Fruit fly (Drosophila melanogaster) whole organism, embryonic: ENCODE measurements around the gene Nse4.

Experiments
- Ada2b ChIP-seq: fragments of 200-800 bp; sonication (Bioruptor generic); IDR thresholded peaks from 2 replicates; pipeline ENCODE4 v1.3.6; 2022; ENCODE audit warnings: missing biosample characterization, missing genetic modification characterization
- Antp ChIP-seq: fragments of 200-800 bp; sonication (Bioruptor generic); optimal IDR thresholded peaks from 3 replicates; lab custom pipeline; 2016; ENCODE audit warnings: missing biosample characterization, missing genetic modification characterization
- Atf6 ChIP-seq: fragments of 200-800 bp; sonication (Bioruptor generic); IDR thresholded peaks from 2 replicates; pipeline ENCODE4 v1.3.6; 2022; ENCODE audit warnings: missing biosample characterization, missing genetic modification characterization
- BtbVII ChIP-seq: fragments of 200-800 bp; sonication (Bioruptor generic); optimal IDR thresholded peaks from 3 replicates; lab custom pipeline; 2017; ENCODE audit warnings: missing biosample characterization, mild to moderate bottlenecking, missing genetic modification characterization
- CG10565 ChIP-seq: fragments of 200-800 bp; sonication (Bioruptor generic); optimal IDR thresholded peaks from 3 replicates; lab custom pipeline; 2016; ENCODE audit warnings: missing biosample characterization, mild to moderate bottlenecking, missing genetic modification characterization
- CG11696 ChIP-seq: fragments of 200-800 bp; sonication (Bioruptor generic); IDR thresholded peaks from 2 replicates; pipeline ENCODE4 v1.3.6; 2022; ENCODE audit warnings: missing biosample characterization, missing genetic modification characterization
- CG12769 ChIP-seq: fragments of 200-800 bp; sonication (Bioruptor generic); optimal IDR thresholded peaks from 2 replicates; lab custom pipeline; 2019; ENCODE audit warnings: missing biosample characterization, mild to moderate bottlenecking, missing genetic modification characterization, moderate library complexity
- CG14667 ChIP-seq: fragments of 200-800 bp; sonication (Bioruptor generic); IDR thresholded peaks from 2 replicates; pipeline ENCODE4 v1.3.6; 2022; ENCODE audit warnings: missing biosample characterization, missing genetic modification characterization
- CG16863 ChIP-seq: fragments of 200-800 bp; sonication (Bioruptor generic); optimal IDR thresholded peaks from 3 replicates; lab custom pipeline; 2016; ENCODE audit warnings: missing biosample characterization, missing genetic modification characterization
- CG2889 ChIP-seq: fragments of 200-800 bp; sonication (Bioruptor generic); IDR thresholded peaks from 3 replicates; pipeline ENCODE4 v1.3.6; 2022; ENCODE audit warnings: missing biosample characterization, missing genetic modification characterization
- CG3407 ChIP-seq: fragments of 200-800 bp; sonication (Bioruptor generic); optimal IDR thresholded peaks from 2 replicates; lab custom pipeline; 2018; ENCODE audit warnings: missing biosample characterization, mild to moderate bottlenecking, missing genetic modification characterization
- CG34224 ChIP-seq: fragments of 200-800 bp; sonication (Bioruptor generic); IDR thresholded peaks from 3 replicates; pipeline ENCODE4 v1.3.6; 2022; ENCODE audit warnings: missing biosample characterization, missing genetic modification characterization; ENCODE audit not compliant: partially characterized antibody
- CG4404 ChIP-seq: fragments of 200-800 bp; sonication (Bioruptor generic); IDR thresholded peaks from 2 replicates; pipeline ENCODE4 v1.3.6; 2022; ENCODE audit warnings: missing biosample characterization, missing genetic modification characterization
- CG4820 ChIP-seq: fragments of 200-800 bp; sonication (Bioruptor generic); optimal IDR thresholded peaks from 3 replicates; lab custom pipeline; 2016; ENCODE audit warnings: missing biosample characterization, missing genetic modification characterization
- CG6254 ChIP-seq: fragments of 200-800 bp; sonication (Bioruptor generic); optimal IDR thresholded peaks from 3 replicates; lab custom pipeline; 2017; ENCODE audit warnings: mild to moderate bottlenecking, missing biosample characterization, missing genetic modification reagents, missing genetic modification characterization
- CG6683 ChIP-seq: fragments of 200-800 bp; sonication (Bioruptor generic); optimal IDR thresholded peaks from 2 replicates; lab custom pipeline; 2017; ENCODE audit warnings: missing biosample characterization, mild to moderate bottlenecking, missing genetic modification characterization, missing genetic modification reagents
- CG6689 ChIP-seq: fragments of 200-800 bp; sonication (Bioruptor generic); IDR thresholded peaks from 2 replicates; pipeline ENCODE4 v1.3.6; 2022; ENCODE audit warnings: missing biosample characterization, missing genetic modification characterization
- CG6813 ChIP-seq: fragments of 200-800 bp; sonication (Bioruptor generic); optimal IDR thresholded peaks from 2 replicates; lab custom pipeline; 2017; ENCODE audit warnings: missing biosample characterization, missing genetic modification characterization, mild to moderate bottlenecking, moderate library complexity, missing genetic modification reagents
- CG7271 ChIP-seq: fragments of 200-800 bp; sonication (Bioruptor generic); optimal IDR thresholded peaks from 2 replicates; lab custom pipeline; 2018; ENCODE audit warnings: missing biosample characterization, mild to moderate bottlenecking, missing genetic modification characterization, moderate library complexity
- CG8281 ChIP-seq: fragments of 200-800 bp; sonication (Bioruptor generic); optimal IDR thresholded peaks from 2 replicates; lab custom pipeline; 2018; ENCODE audit warnings: missing biosample characterization, mild to moderate bottlenecking, missing genetic modification characterization, moderate library complexity
- CG9437 ChIP-seq: fragments of 200-800 bp; sonication (Bioruptor generic); optimal IDR thresholded peaks from 2 replicates; lab custom pipeline; 2018; ENCODE audit warnings: missing biosample characterization, mild to moderate bottlenecking, missing genetic modification characterization
- CG9727 ChIP-seq: fragments of 200-800 bp; sonication (Bioruptor generic); optimal IDR thresholded peaks from 3 replicates; lab custom pipeline; 2017; ENCODE audit warnings: missing biosample characterization, mild to moderate bottlenecking, missing genetic modification characterization
- CHES-1-like ChIP-seq: fragments of 200-800 bp; sonication (Bioruptor generic); optimal IDR thresholded peaks from 2 replicates; lab custom pipeline; 2016; ENCODE audit warnings: missing biosample characterization, missing genetic modification characterization
- D19A ChIP-seq: fragments of 200-800 bp; optimal IDR thresholded peaks from 3 replicates; lab custom pipeline; 2019; ENCODE audit warnings: missing biosample characterization, mild to moderate bottlenecking, missing genetic modification characterization, moderate library complexity
- Deaf1 ChIP-seq: fragments of 200-800 bp; optimal IDR thresholded peaks from 3 replicates; lab custom pipeline; 2019; ENCODE audit warnings: missing biosample characterization, mild to moderate bottlenecking, missing genetic modification characterization, moderate library complexity
- Dfd ChIP-seq, 2 experiments: fragments of >200 bp; optimal IDR thresholded peaks; 2 replicates each; lab custom pipeline; 2017; ENCODE audit warnings: missing biosample characterization in 2 of 2, missing genetic modification characterization in 2 of 2
- Kr ChIP-seq: fragments of 200-800 bp; sonication (Bioruptor generic); optimal IDR thresholded peaks from 2 replicates; lab custom pipeline; 2017; ENCODE audit warnings: missing biosample characterization, mild to moderate bottlenecking, missing genetic modification characterization
- Mes4 ChIP-seq: fragments of 200-800 bp; sonication (Bioruptor generic); optimal IDR thresholded peaks from 2 replicates; lab custom pipeline; 2016; ENCODE audit warnings: missing biosample characterization, missing genetic modification characterization
- Nf-YA ChIP-seq: fragments of 200-800 bp; sonication (Bioruptor generic); IDR thresholded peaks from 2 replicates; pipeline ENCODE4 v1.3.6; 2022; ENCODE audit warnings: missing biosample characterization, missing genetic modification characterization
- NfI ChIP-seq: fragments of 200-800 bp; sonication (Bioruptor generic); optimal IDR thresholded peaks from 3 replicates; lab custom pipeline; 2018; ENCODE audit warnings: missing biosample characterization, mild to moderate bottlenecking, missing genetic modification characterization, moderate library complexity
- Opbp ChIP-seq: fragments of 200-800 bp; sonication (Bioruptor generic); IDR thresholded peaks from 3 replicates; pipeline ENCODE4 v1.3.6; 2022; ENCODE audit warnings: missing biosample characterization, missing genetic modification characterization; ENCODE audit not compliant: partially characterized antibody
- Side ChIP-seq: fragments of 200-800 bp; sonication (Bioruptor generic); optimal IDR thresholded peaks from 2 replicates; lab custom pipeline; 2016; ENCODE audit warnings: missing biosample characterization, missing genetic modification characterization
- Sry-δ ChIP-seq: fragments of 200-800 bp; sonication (Bioruptor generic); optimal IDR thresholded peaks from 2 replicates; lab custom pipeline; 2016; ENCODE audit warnings: missing biosample characterization, missing genetic modification characterization
- Ssrp ChIP-seq: fragments of 200-800 bp; sonication (Bioruptor generic); optimal IDR thresholded peaks from 2 replicates; lab custom pipeline; 2018; ENCODE audit warnings: missing biosample characterization, mild to moderate bottlenecking, missing genetic modification characterization, moderate library complexity
- YL-1 ChIP-seq: fragments of 200-800 bp; sonication (Bioruptor generic); optimal IDR thresholded peaks from 3 replicates; lab custom pipeline; 2017; ENCODE audit warnings: missing biosample characterization, mild to moderate bottlenecking, missing genetic modification characterization
- danr ChIP-seq: fragments of 200-800 bp; sonication (Bioruptor generic); IDR thresholded peaks from 2 replicates; pipeline ENCODE4 v1.3.6; 2022; ENCODE audit warnings: missing biosample characterization, missing genetic modification characterization
- ems ChIP-seq: fragments of 200-800 bp; sonication (Bioruptor generic); optimal IDR thresholded peaks from 3 replicates; lab custom pipeline; 2016; ENCODE audit warnings: missing biosample characterization, missing genetic modification characterization
- fd102C ChIP-seq: fragments of 200-800 bp; sonication (Bioruptor generic); optimal IDR thresholded peaks from 2 replicates; lab custom pipeline; 2018; ENCODE audit warnings: missing biosample characterization, mild to moderate bottlenecking, missing genetic modification characterization, moderate library complexity
- fd3F ChIP-seq: fragments of 200-800 bp; sonication (Bioruptor generic); optimal IDR thresholded peaks from 2 replicates; lab custom pipeline; 2018; ENCODE audit warnings: missing biosample characterization, mild to moderate bottlenecking, missing genetic modification characterization, moderate library complexity
- fru ChIP-seq: fragments of >200 bp; optimal IDR thresholded peaks from 2 replicates; lab custom pipeline; 2017
- gfzf ChIP-seq: fragments of 200-800 bp; sonication (Bioruptor generic); optimal IDR thresholded peaks from 2 replicates; lab custom pipeline; 2016; ENCODE audit warnings: missing biosample characterization, mild to moderate bottlenecking, missing genetic modification characterization, moderate library complexity
- lmd ChIP-seq: fragments of 200-800 bp; sonication (Bioruptor generic); IDR thresholded peaks from 2 replicates; pipeline ENCODE4 v1.3.6; 2022; ENCODE audit warnings: missing biosample characterization, missing genetic modification characterization
- mam ChIP-seq: fragments of 200-800 bp; sonication (Bioruptor generic); optimal IDR thresholded peaks from 3 replicates; lab custom pipeline; 2016; ENCODE audit warnings: missing biosample characterization, missing genetic modification characterization
- ranshi ChIP-seq: fragments of 200-800 bp; sonication (Bioruptor generic); IDR thresholded peaks from 2 replicates; pipeline ENCODE4 v1.3.6; 2022; ENCODE audit warnings: missing biosample characterization, missing genetic modification characterization
- repo ChIP-seq: fragments of 200-800 bp; sonication (Bioruptor generic); optimal IDR thresholded peaks from 2 replicates; lab custom pipeline; 2016; ENCODE audit warnings: missing biosample characterization, missing genetic modification characterization
- shn ChIP-seq: fragments of 200-800 bp; sonication (Bioruptor generic); optimal IDR thresholded peaks from 3 replicates; lab custom pipeline; 2016; ENCODE audit warnings: missing biosample characterization, missing genetic modification characterization
- slou ChIP-seq: fragments of 200-800 bp; sonication (Bioruptor generic); optimal IDR thresholded peaks from 3 replicates; lab custom pipeline; 2016; ENCODE audit warnings: missing biosample characterization, missing genetic modification characterization
- sqz ChIP-seq: fragments of 200-800 bp; sonication (Bioruptor generic); optimal IDR thresholded peaks from 3 replicates; lab custom pipeline; 2018; ENCODE audit warnings: missing biosample characterization, mild to moderate bottlenecking, missing genetic modification characterization
- tgo ChIP-seq: fragments of 200-800 bp; sonication (Bioruptor generic); IDR thresholded peaks from 3 replicates; pipeline ENCODE4 v1.3.6; 2022; ENCODE audit warnings: missing biosample characterization, missing genetic modification characterization
- twi ChIP-seq: fragments of 200-800 bp; optimal IDR thresholded peaks from 2 replicates; lab custom pipeline; 2019; ENCODE audit warnings: missing biosample characterization, mild to moderate bottlenecking, missing genetic modification characterization, moderate library complexity
- zfh2 ChIP-seq: fragments of 200-800 bp; sonication (Bioruptor generic); optimal IDR thresholded peaks from 2 replicates; lab custom pipeline; 2016; ENCODE audit warnings: missing biosample characterization, missing genetic modification characterization

Gene Nse4

dm6 chr2L:10442048-10442790 is 3.0 kb downstream of the Nse4 start, which contains the start of gene loh (continued):
- TF ChIP-seq CG9727 (GFP tag; lab: Kevin White, UChicago): peak; percentile 68
- TF ChIP-seq lmd: no peak
- TF ChIP-seq CG4404 (GFP tag; lab: Robert Waterston, UW): no peak
- no peak for TF ChIP-seq CG34224 (GFP tag; lab: Robert Waterston, UW)
- peak; percentile 10 for TF ChIP-seq CG6683
- TF ChIP-seq BtbVII (GFP tag; lab: Kevin White, UChicago): peak; percentile 46
- no peak for TF ChIP-seq sqz
- TF ChIP-seq twi (tag; lab: Kevin White, UChicago): peak; percentile 42
- peak; percentile 63 for TF ChIP-seq Ssrp
- no peak for TF ChIP-seq shn
- no peak for TF ChIP-seq Mes4
- no peak for TF ChIP-seq Sry-δ (GFP tag; lab: Kevin White, UChicago)
- TF ChIP-seq Side (GFP tag; lab: Kevin White, UChicago): no peak
- no peak for TF ChIP-seq YL-1 (GFP tag; lab: Kevin White, UChicago)
- no peak for TF ChIP-seq Dfd (GFP tag; optimal IDR thresholded peaks at IDR 0.05; lab: Kevin White, UChicago)
- TF ChIP-seq fd102C (GFP tag; lab: Kevin White, UChicago): no peak
- TF ChIP-seq NfI (GFP tag; lab: Kevin White, UChicago): peak; percentile 1
- TF ChIP-seq tgo: no peak
- peak; percentile 24 for TF ChIP-seq CG12769
- peak; percentile 74 for TF ChIP-seq D19A (tag; lab: Kevin White, UChicago)
- TF ChIP-seq ems (GFP tag; lab: Kevin White, UChicago): no peak
- TF ChIP-seq CG9437 (GFP tag; lab: Kevin White, UChicago): peak; percentile 76
- no peak for TF ChIP-seq slou
- TF ChIP-seq CHES-1-like (GFP tag; lab: Kevin White, UChicago): no peak
- peak; percentile 52 for TF ChIP-seq CG4820 (GFP tag; lab: Kevin White, UChicago)
- no peak for TF ChIP-seq Opbp (GFP tag; lab: Robert Waterston, UW)
- no peak for TF ChIP-seq CG6254 (GFP tag; lab: Kevin White, UChicago)
- TF ChIP-seq Atf6 (GFP tag; lab: Robert Waterston, UW): no peak
- no peak for TF ChIP-seq CG16863 (GFP tag; lab: Kevin White, UChicago)
- no peak for TF ChIP-seq CG6813
- no peak for TF ChIP-seq mam
- no peak for TF ChIP-seq Deaf1 (tag; lab: Kevin White, UChicago)
- TF ChIP-seq CG2889 (GFP tag; lab: Robert Waterston, UW): no peak
- TF ChIP-seq Kr (GFP tag; lab: Kevin White, UChicago): no peak
- TF ChIP-seq Antp (GFP tag; lab: Kevin White, UChicago): no peak
- no peak for TF ChIP-seq zfh2
- no peak for TF ChIP-seq fru (lab: Kevin White, UChicago)
- no peak for TF ChIP-seq CG8281 (tag; lab: Kevin White, UChicago)
- peak; percentile 55 for TF ChIP-seq CG6689 (GFP tag; lab: Robert Waterston, UW)
- peak; percentile 36; the same call in 1 of the 2 replicates for TF ChIP-seq danr (GFP tag; lab: Robert Waterston, UW)
- TF ChIP-seq fd3F (GFP tag; lab: Kevin White, UChicago): peak; percentile 24
- peak; percentile 40 for TF ChIP-seq CG3407
- TF ChIP-seq CG11696 (GFP tag; lab: Robert Waterston, UW): peak; percentile 75
- no peak for TF ChIP-seq CG7271 (tag; lab: Kevin White, UChicago)
- no peak for TF ChIP-seq Ada2b (GFP tag; lab: Robert Waterston, UW)
- TF ChIP-seq CG10565 (GFP tag; lab: Kevin White, UChicago): no peak
- TF ChIP-seq CG14667 (GFP tag; lab: Robert Waterston, UW): no peak; the same call in 1 of the 2 replicates
- TF ChIP-seq Nf-YA (GFP tag; lab: Robert Waterston, UW): no peak
- TF ChIP-seq repo: no peak
- no peak for TF ChIP-seq gfzf (GFP tag; lab: Kevin White, UChicago)
- TF ChIP-seq ranshi (GFP tag; lab: Robert Waterston, UW): no peak
